Fruit fly (Drosophila melanogaster) whole organism, embryonic: ENCODE measurements around the gene CG33947.

ENCODE experiments used
- CG1024 ChIP-seq: fragments of 200-800 bp; sonication (Bioruptor generic); IDR thresholded peaks from 2 replicates; pipeline ENCODE4 v1.3.6; 2022; ENCODE audit warnings: missing biosample characterization, missing genetic modification characterization
- CG10274 ChIP-seq: fragments of 200-800 bp; sonication (Bioruptor generic); optimal IDR thresholded peaks from 3 replicates; lab custom pipeline; 2017; ENCODE audit warnings: missing biosample characterization, mild to moderate bottlenecking, missing genetic modification characterization
- CG10979 ChIP-seq: fragments of 200-800 bp; sonication (Bioruptor generic); optimal IDR thresholded peaks from 2 replicates; lab custom pipeline; 2018; ENCODE audit warnings: missing biosample characterization, mild to moderate bottlenecking, missing genetic modification characterization, moderate library complexity
- CG12769 ChIP-seq: fragments of 200-800 bp; sonication (Bioruptor generic); optimal IDR thresholded peaks from 2 replicates; lab custom pipeline; 2019; ENCODE audit warnings: missing biosample characterization, mild to moderate bottlenecking, missing genetic modification characterization, moderate library complexity
- CG12942 ChIP-seq: fragments of 200-800 bp; sonication (Bioruptor generic); optimal IDR thresholded peaks from 3 replicates; lab custom pipeline; 2016; ENCODE audit warnings: missing biosample characterization, missing genetic modification characterization
- CG14441 ChIP-seq: fragments of 200-800 bp; sonication (Bioruptor generic); IDR thresholded peaks from 2 replicates; pipeline ENCODE4 v1.3.6; 2022; ENCODE audit warnings: missing biosample characterization, missing genetic modification characterization
- CG1529 ChIP-seq: fragments of 200-800 bp; sonication (Bioruptor generic); optimal IDR thresholded peaks from 3 replicates; lab custom pipeline; 2018; ENCODE audit warnings: missing biosample characterization, missing genetic modification characterization
- CG16863 ChIP-seq: fragments of 200-800 bp; sonication (Bioruptor generic); optimal IDR thresholded peaks from 3 replicates; lab custom pipeline; 2016; ENCODE audit warnings: missing biosample characterization, missing genetic modification characterization
- CG17385 ChIP-seq: fragments of 200-800 bp; sonication (Bioruptor generic); optimal IDR thresholded peaks from 3 replicates; lab custom pipeline; 2018; ENCODE audit warnings: missing biosample characterization, mild to moderate bottlenecking, missing genetic modification characterization
- CG17612 ChIP-seq: fragments of 200-800 bp; sonication (Bioruptor generic); IDR thresholded peaks from 2 replicates; pipeline ENCODE4 v1.3.6; 2022; ENCODE audit warnings: missing biosample characterization, missing genetic modification characterization
- CG17829 ChIP-seq: fragments of 200-800 bp; optimal IDR thresholded peaks from 2 replicates; lab custom pipeline; 2019; ENCODE audit warnings: missing biosample characterization, mild to moderate bottlenecking, missing genetic modification characterization, moderate library complexity
- CG18011 ChIP-seq: fragments of 200-800 bp; sonication (Bioruptor generic); optimal IDR thresholded peaks from 2 replicates; lab custom pipeline; 2017; ENCODE audit warnings: missing biosample characterization, missing genetic modification characterization, mild to moderate bottlenecking, moderate library complexity, missing genotype
- CG18476 ChIP-seq: fragments of 200-800 bp; sonication (Bioruptor generic); optimal IDR thresholded peaks from 2 replicates; lab custom pipeline; 2016; ENCODE audit warnings: missing biosample characterization, mild to moderate bottlenecking, missing genetic modification characterization
- CG2889 ChIP-seq: fragments of 200-800 bp; sonication (Bioruptor generic); IDR thresholded peaks from 3 replicates; pipeline ENCODE4 v1.3.6; 2022; ENCODE audit warnings: missing biosample characterization, missing genetic modification characterization
- CG3281 ChIP-seq: fragments of 200-800 bp; sonication (Bioruptor generic); optimal IDR thresholded peaks from 3 replicates; lab custom pipeline; 2017; ENCODE audit warnings: missing biosample characterization, mild to moderate bottlenecking, missing genetic modification characterization
- CG4360 ChIP-seq: fragments of 200-800 bp; sonication (Bioruptor generic); IDR thresholded peaks from 2 replicates; pipeline ENCODE4 v1.3.6; 2022; ENCODE audit warnings: missing biosample characterization, missing genetic modification characterization
- CG7271 ChIP-seq: fragments of 200-800 bp; sonication (Bioruptor generic); optimal IDR thresholded peaks from 2 replicates; lab custom pipeline; 2018; ENCODE audit warnings: missing biosample characterization, mild to moderate bottlenecking, missing genetic modification characterization, moderate library complexity
- CG7745 ChIP-seq: fragments of 200-800 bp; sonication (Bioruptor generic); optimal IDR thresholded peaks from 2 replicates; lab custom pipeline; 2018; ENCODE audit warnings: missing biosample characterization, mild to moderate bottlenecking, missing genetic modification characterization, moderate library complexity
- CG7839 ChIP-seq: fragments of 200-800 bp; sonication (Bioruptor generic); optimal IDR thresholded peaks from 3 replicates; lab custom pipeline; 2018; ENCODE audit warnings: missing biosample characterization, mild to moderate bottlenecking, missing genetic modification characterization, moderate library complexity
- CG8388 ChIP-seq: fragments of 200-800 bp; sonication (Bioruptor generic); optimal IDR thresholded peaks from 2 replicates; lab custom pipeline; 2019; ENCODE audit warnings: missing biosample characterization, mild to moderate bottlenecking, missing genetic modification characterization, moderate library complexity
- CG8765 ChIP-seq: fragments of 200-800 bp; sonication (Bioruptor generic); IDR thresholded peaks from 2 replicates; pipeline ENCODE4 v1.3.6; 2022; ENCODE audit warnings: missing biosample characterization, missing genetic modification characterization
- CG9932 ChIP-seq: fragments of 200-800 bp; sonication (Bioruptor generic); IDR thresholded peaks from 2 replicates; pipeline ENCODE4 v1.3.6; 2022; ENCODE audit warnings: missing biosample characterization, missing genetic modification characterization
- HHEX ChIP-seq: fragments of 200-800 bp; sonication (Bioruptor generic); optimal IDR thresholded peaks from 3 replicates; lab custom pipeline; 2017; ENCODE audit warnings: missing biosample characterization, mild to moderate bottlenecking, missing genetic modification characterization, missing genetic modification reagents
- Hr3 ChIP-seq: fragments of 200-800 bp; sonication (Bioruptor generic); optimal IDR thresholded peaks from 3 replicates; lab custom pipeline; 2016; ENCODE audit warnings: missing biosample characterization, missing genetic modification characterization
- Max ChIP-seq: fragments of 200-800 bp; sonication (Bioruptor generic); optimal IDR thresholded peaks from 2 replicates; lab custom pipeline; 2016; ENCODE audit warnings: missing biosample characterization, mild to moderate bottlenecking, missing genetic modification characterization
- NfI ChIP-seq: fragments of 200-800 bp; sonication (Bioruptor generic); optimal IDR thresholded peaks from 3 replicates; lab custom pipeline; 2018; ENCODE audit warnings: missing biosample characterization, mild to moderate bottlenecking, missing genetic modification characterization, moderate library complexity
- Ravus ChIP-seq: fragments of 200-800 bp; sonication (Bioruptor generic); IDR thresholded peaks from 2 replicates; pipeline ENCODE4 v1.3.6; 2022; ENCODE audit warnings: missing biosample characterization, missing genetic modification characterization
- Sox102F ChIP-seq: fragments of 200-800 bp; sonication (Bioruptor generic); optimal IDR thresholded peaks from 2 replicates; lab custom pipeline; 2018; ENCODE audit warnings: missing biosample characterization, mild to moderate bottlenecking, missing genetic modification characterization, moderate library complexity
- Ssrp ChIP-seq: fragments of 200-800 bp; sonication (Bioruptor generic); optimal IDR thresholded peaks from 2 replicates; lab custom pipeline; 2018; ENCODE audit warnings: missing biosample characterization, mild to moderate bottlenecking, missing genetic modification characterization, moderate library complexity
- Xbp1 ChIP-seq: fragments of 200-800 bp; sonication (Bioruptor generic); optimal IDR thresholded peaks from 3 replicates; lab custom pipeline; 2016; ENCODE audit warnings: missing biosample characterization, mild to moderate bottlenecking, missing genetic modification characterization
- danr ChIP-seq: fragments of 200-800 bp; sonication (Bioruptor generic); IDR thresholded peaks from 2 replicates; pipeline ENCODE4 v1.3.6; 2022; ENCODE audit warnings: missing biosample characterization, missing genetic modification characterization
- dm ChIP-seq: fragments of 200-800 bp; sonication (Bioruptor generic); optimal IDR thresholded peaks from 3 replicates; lab custom pipeline; 2016; ENCODE audit warnings: missing biosample characterization, missing genetic modification characterization
- gce ChIP-seq: fragments of 200-800 bp; sonication (Bioruptor generic); IDR thresholded peaks from 3 replicates; pipeline ENCODE4 v1.3.6; 2022; ENCODE audit warnings: missing biosample characterization, missing genetic modification characterization
- gcm2 ChIP-seq: fragments of 200-800 bp; sonication (Bioruptor generic); optimal IDR thresholded peaks from 2 replicates; lab custom pipeline; 2016; ENCODE audit warnings: missing biosample characterization, missing genetic modification characterization
- hbn ChIP-seq: fragments of 200-800 bp; sonication (Bioruptor generic); IDR thresholded peaks from 2 replicates; pipeline ENCODE4 v1.3.6; 2022; ENCODE audit warnings: missing biosample characterization, missing genetic modification characterization; ENCODE audit not compliant: partially characterized antibody
- jing ChIP-seq: fragments of 200-800 bp; sonication (Bioruptor generic); optimal IDR thresholded peaks from 2 replicates; lab custom pipeline; 2018; ENCODE audit warnings: missing biosample characterization, mild to moderate bottlenecking, missing genetic modification characterization
- klu ChIP-seq: fragments of 200-800 bp; sonication (Bioruptor generic); IDR thresholded peaks from 2 replicates; pipeline ENCODE4 v1.3.6; 2022; ENCODE audit warnings: missing biosample characterization, missing genetic modification characterization
- lola ChIP-seq, 3 experiments: fragments of >200 bp in 2 of 3; fragments of 200-800 bp in 1 of 3; sonication (Bioruptor generic) in 1 of 3; optimal IDR thresholded peaks; 2 replicates each; lab custom pipeline; 2017 to 2019; ENCODE audit warnings: missing biosample characterization in 3 of 3, missing genetic modification characterization in 3 of 3, mild to moderate bottlenecking in 1 of 3, moderate library complexity in 1 of 3
- pita ChIP-seq: fragments of 200-800 bp; sonication (Bioruptor generic); optimal IDR thresholded peaks from 2 replicates; lab custom pipeline; 2017; ENCODE audit warnings: missing biosample characterization, mild to moderate bottlenecking, missing genetic modification characterization
- row ChIP-seq: fragments of 200-800 bp; sonication (Bioruptor generic); IDR thresholded peaks from 3 replicates; pipeline ENCODE4 v1.3.6; 2022; ENCODE audit warnings: missing biosample characterization, missing genetic modification characterization
- salm ChIP-seq: fragments of 200-800 bp; sonication (Bioruptor generic); optimal IDR thresholded peaks from 2 replicates; lab custom pipeline; 2018; ENCODE audit warnings: missing biosample characterization, mild to moderate bottlenecking, missing genetic modification characterization
- sc ChIP-seq, 3 experiments: fragments of >200 bp in 2 of 3; fragments of 200-800 bp in 1 of 3; sonication (Bioruptor generic) in 1 of 3; optimal IDR thresholded peaks; 2 replicates in 2 of 3; 3 replicates in 1 of 3; lab custom pipeline; 2017; ENCODE audit warnings: mild to moderate bottlenecking in 1 of 3, missing biosample characterization in 1 of 3, missing genetic modification characterization in 1 of 3, missing genetic modification reagents in 1 of 3
- seq ChIP-seq: fragments of 200-800 bp; sonication (Bioruptor generic); IDR thresholded peaks from 2 replicates; pipeline ENCODE4 v1.3.6; 2022; ENCODE audit warnings: missing biosample characterization, missing genetic modification characterization
- slp2 ChIP-seq: fragments of 200-800 bp; sonication (Bioruptor generic); optimal IDR thresholded peaks from 2 replicates; lab custom pipeline; 2016; ENCODE audit warnings: missing biosample characterization, missing genetic modification characterization
- so ChIP-seq: fragments of 200-800 bp; sonication (Bioruptor generic); IDR thresholded peaks from 3 replicates; pipeline ENCODE4 v1.3.6; 2022; ENCODE audit warnings: missing biosample characterization, missing genetic modification characterization
- sug ChIP-seq: fragments of 200-800 bp; optimal IDR thresholded peaks from 2 replicates; lab custom pipeline; 2019; ENCODE audit warnings: missing biosample characterization, mild to moderate bottlenecking, missing genetic modification characterization, moderate library complexity
- wor ChIP-seq: fragments of 200-800 bp; sonication (Bioruptor generic); IDR thresholded peaks from 2 replicates; pipeline ENCODE4 v1.3.6; 2022; ENCODE audit warnings: missing biosample characterization, missing genetic modification characterization
- zf30C ChIP-seq: fragments of 200-800 bp; sonication (Bioruptor generic); optimal IDR thresholded peaks from 3 replicates; lab custom pipeline; 2018; ENCODE audit warnings: missing biosample characterization, mild to moderate bottlenecking, missing genetic modification characterization

The CG33947 gene

DNA sequence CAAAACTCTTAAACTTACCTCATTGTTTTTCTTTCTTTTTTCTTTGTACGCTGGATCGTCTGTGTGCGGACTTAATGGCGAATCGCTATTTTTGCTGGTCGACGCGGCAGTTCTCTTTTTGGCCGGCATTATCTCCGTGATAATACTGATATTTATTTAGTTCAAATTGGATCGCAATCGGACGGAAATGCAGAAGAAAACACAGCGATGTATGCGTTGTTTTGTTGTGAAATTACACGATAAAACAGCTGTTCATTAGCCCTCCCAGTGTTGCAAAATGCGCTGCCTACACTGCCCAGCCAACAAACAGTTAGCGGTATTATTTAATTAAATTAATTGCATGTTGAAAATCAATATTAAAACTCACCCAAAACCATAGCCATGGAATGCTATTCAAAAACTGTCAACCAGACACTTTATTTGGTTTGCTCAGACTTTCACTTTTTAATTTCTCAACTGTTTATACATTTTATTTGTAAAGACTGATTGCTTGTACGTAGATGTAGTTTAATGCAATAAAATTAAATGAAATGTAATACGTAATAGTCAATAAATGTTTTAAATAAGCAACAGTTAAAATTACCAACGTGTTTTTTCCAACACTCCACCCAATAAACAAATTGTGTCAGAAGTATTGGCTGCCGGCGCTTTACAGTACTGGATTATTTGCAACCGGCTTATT, 1.8 kb downstream of the CG33947 start, which contains the start of the genes Irbp18 and APP-BP1 (continued):
- TF ChIP-seq sc (optimal IDR thresholded peaks at IDR 0.05; lab: Kevin White, UChicago) (no peak), sc (GFP tag; optimal IDR thresholded peaks at IDR 0.05; lab: Kevin White, UChicago) (peak; percentile 90), CG3281 (peak; percentile 95), CG8388 (GFP tag; lab: Kevin White, UChicago) (peak; percentile 91), zf30C (GFP tag; lab: Kevin White, UChicago) (peak; percentile 25), CG18476 (peak; percentile 96), lola (GFP tag; optimal IDR thresholded peaks at IDR 0.05; lab: Kevin White, UChicago) (peak in 1 of 3 experiments; percentile 92), Max (GFP tag; lab: Kevin White, UChicago) (peak; percentile 97), CG4360 (GFP tag; lab: Robert Waterston, UW) (0 out of 2 replicates have a peak, but pooled peaks have one; percentile 30), hbn (0 out of 2 replicates have a peak, but pooled peaks have one; percentile 25), klu (GFP tag; lab: Robert Waterston, UW) (peak; percentile 80; the same call in 1 of the 2 replicates), CG10979 (tag; lab: Kevin White, UChicago) (peak; percentile 90), CG12942 (GFP tag; lab: Kevin White, UChicago) (peak; percentile 90), CG10274 (GFP tag; lab: Kevin White, UChicago) (peak; percentile 78), danr (GFP tag; lab: Robert Waterston, UW) (peak; percentile 81), row (GFP tag; lab: Robert Waterston, UW) (peak; percentile 88), so (peak; percentile 91), Hr3 (GFP tag; lab: Kevin White, UChicago) (peak; percentile 95), slp2 (GFP tag; lab: Kevin White, UChicago) (peak; percentile 95), Sox102F (GFP tag; lab: Kevin White, UChicago) (peak; percentile 93), salm (tag; lab: Kevin White, UChicago) (peak; percentile 78), CG14441 (GFP tag; lab: Robert Waterston, UW) (peak; percentile 87), CG18011 (GFP tag; lab: Kevin White, UChicago) (peak; percentile 88), CG17612 (peak; percentile 72), CG1529 (GFP tag; lab: Kevin White, UChicago) (peak; percentile 86), CG7271 (tag; lab: Kevin White, UChicago) (peak; percentile 55), dm (peak; percentile 86), jing (peak; percentile 92), CG7745 (tag; lab: Kevin White, UChicago) (no peak), CG2889 (peak; percentile 91), CG12769 (tag; lab: Kevin White, UChicago) (peak; percentile 92), pita (no peak), CG7839 (tag; lab: Kevin White, UChicago) (peak; percentile 94), CG9932 (GFP tag; lab: Robert Waterston, UW) (peak; percentile 89), Ssrp (tag; lab: Kevin White, UChicago) (peak; percentile 90), gce (peak; percentile 71; the same call in 2 of the 3 replicates), seq (GFP tag; lab: Robert Waterston, UW) (peak; percentile 87), gcm2 (GFP tag; lab: Kevin White, UChicago) (peak; percentile 86), NfI (GFP tag; lab: Kevin White, UChicago) (peak; percentile 95), HHEX (GFP tag; lab: Kevin White, UChicago) (peak; percentile 93), sug (tag; lab: Kevin White, UChicago) (peak; percentile 89), CG17829 (peak; percentile 91), CG16863 (GFP tag; lab: Kevin White, UChicago) (peak; percentile 94), Xbp1 (peak; percentile 96), CG8765 (GFP tag; lab: Robert Waterston, UW) (peak; percentile 67), wor (peak; percentile 73), Ravus (GFP tag; lab: Robert Waterston, UW) (peak; percentile 76), CG17385 (GFP tag; lab: Kevin White, UChicago) (peak; percentile 91), CG1024 (peak; percentile 63)
